Worm (Caenorhabditis elegans) whole organism, L1 larva: ENCODE data around the gene gnrr-2.

Experiments used
- alr-1 ChIP-seq: fragments of 200-800 bp; sonication (Bioruptor generic); optimal IDR thresholded peaks from 2 replicates; lab custom pipeline; 2018; ENCODE audit warnings: borderline replicate concordance, mild to moderate bottlenecking, missing genetic modification characterization, missing compliant biosample characterization
- ama-1 ChIP-seq: fragments of 150-350 bp; optimal IDR thresholded peaks from 2 replicates; lab custom pipeline; 2014
- blmp-1 ChIP-seq: fragments of 150-350 bp; optimal IDR thresholded peaks from 2 replicates; lab custom pipeline; 2014; ENCODE audit warnings: missing biosample characterization, missing genetic modification characterization
- ceh-82 ChIP-seq, 3 experiments: fragments of 150-350 bp in 1 of 3; sonication (generic microtip) in 2 of 3; optimal IDR thresholded peaks; 2 replicates each; lab custom pipeline; 2014 to 2017; ENCODE audit warnings: missing biosample characterization in 3 of 3, missing genetic modification characterization in 3 of 3
- ceh-90 ChIP-seq: sonication (generic microtip); optimal IDR thresholded peaks from 2 replicates; lab custom pipeline; 2016; ENCODE audit warnings: missing genetic modification characterization, missing compliant biosample characterization
- fos-1 ChIP-seq: fragments of 150-350 bp; optimal IDR thresholded peaks from 2 replicates; lab custom pipeline; 2014; ENCODE audit warnings: missing biosample characterization, missing genetic modification characterization
- lir-3 ChIP-seq: sonication (generic microtip); optimal IDR thresholded peaks from 2 replicates; lab custom pipeline; 2016; ENCODE audit warnings: mild to moderate bottlenecking, missing genetic modification characterization, moderate library complexity, missing compliant biosample characterization; ENCODE audit not compliant: poor library complexity
- pax-3 ChIP-seq: fragments of 200-800 bp; sonication (Bioruptor generic); optimal IDR thresholded peaks from 2 replicates; lab custom pipeline; 2018; ENCODE audit warnings: mild to moderate bottlenecking, missing genetic modification characterization, moderate library complexity, missing compliant biosample characterization
- ztf-11 ChIP-seq, 2 experiments: sonication (generic microtip); optimal IDR thresholded peaks; 2 replicates each; lab custom pipeline; 2016 to 2017; ENCODE audit warnings: missing genetic modification characterization in 2 of 2, missing biosample characterization in 1 of 2, missing compliant biosample characterization in 1 of 2

DNA sequence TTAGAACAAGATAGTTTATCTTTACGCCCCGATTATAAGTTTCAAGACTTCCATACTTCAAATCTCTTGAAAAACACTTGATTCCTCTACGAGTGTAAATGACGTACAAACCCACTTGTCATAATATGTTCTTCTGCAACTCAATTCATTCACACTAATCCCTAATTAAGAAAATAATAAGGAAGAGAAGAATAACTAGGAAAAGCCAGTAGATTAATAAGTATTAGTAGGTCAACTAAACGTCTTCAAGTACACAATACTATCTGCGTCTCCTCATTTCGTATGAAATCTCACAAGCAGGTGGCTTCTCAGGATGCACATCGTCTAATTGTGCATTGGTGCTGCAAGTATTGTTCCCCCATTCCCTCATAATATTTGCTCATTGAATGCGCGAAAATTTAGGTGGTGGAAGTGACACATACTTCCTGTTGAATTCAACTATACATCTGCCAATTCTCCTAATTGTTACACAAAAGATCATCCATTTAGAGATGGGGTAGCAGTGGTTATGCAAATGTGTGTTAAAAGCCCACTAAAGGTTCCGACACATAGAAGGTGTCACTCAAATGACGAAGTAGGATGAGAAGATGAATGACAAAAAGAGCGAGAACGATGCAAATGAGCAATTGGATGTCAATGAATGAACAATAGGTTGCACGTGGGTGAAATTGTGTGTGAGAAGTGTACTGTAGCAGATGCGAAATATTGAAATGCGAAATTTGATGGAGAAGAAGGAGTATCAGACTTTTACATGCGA lies 18.4 kb downstream of the gnrr-2 start:
- TF ChIP-seq ztf-11 (tag; optimal IDR thresholded peaks at IDR 0.05; lab: Kevin White, UChicago) (no peak), alr-1 (tag; lab: Kevin White, UChicago) (no peak), lir-3 (tag; lab: Kevin White, UChicago) (no peak), ceh-82 (tag; optimal IDR thresholded peaks at IDR 0.05; lab: Kevin White, UChicago) (no peak), ama-1 (lab: Kevin White, UChicago) (no peak), fos-1 (tag; lab: Kevin White, UChicago) (no peak), pax-3 (tag; lab: Kevin White, UChicago) (peak; percentile 77), blmp-1 (tag; lab: Kevin White, UChicago) (no peak), ceh-90 (no peak)
